Worm (Caenorhabditis elegans) whole organism, midembryonic: ENCODE data around the gene tkt-1.

Experiments used
- T22C8.4 ChIP-seq: fragments of 200-800 bp; sonication (Bioruptor generic); IDR thresholded peaks from 2 replicates; pipeline ENCODE4 v1.3.6; 2022; ENCODE audit warnings: missing genetic modification characterization, missing compliant biosample characterization
- cog-1 ChIP-seq: sonication (generic microtip); optimal IDR thresholded peaks from 2 replicates; lab custom pipeline; 2016; ENCODE audit warnings: missing genetic modification characterization, missing compliant biosample characterization
- flt-1 ChIP-seq: fragments of 200-800 bp; sonication (Bioruptor generic); IDR thresholded peaks from 2 replicates; pipeline ENCODE4 v1.3.6; 2022; ENCODE audit warnings: missing genetic modification characterization, missing compliant biosample characterization
- klf-2 ChIP-seq: fragments of 200-800 bp; sonication (Bioruptor generic); conservative IDR thresholded peaks from 2 replicates; pipeline ENCODE4 v1.3.6; 2022; ENCODE audit warnings: missing genetic modification reagents, missing genetic modification characterization, missing compliant biosample characterization
- med-1 ChIP-seq: sonication (generic microtip); optimal IDR thresholded peaks from 2 replicates; lab custom pipeline; 2017; ENCODE audit warnings: missing genetic modification characterization, mild to moderate bottlenecking, missing compliant biosample characterization, antibody characterized with exemption, missing genetic modification reagents; ENCODE audit not compliant: insufficient read depth
- ref-1 ChIP-seq: fragments of 200-800 bp; sonication (Bioruptor generic); conservative IDR thresholded peaks from 2 replicates; pipeline ENCODE4 v1.3.6; 2022; ENCODE audit warnings: missing genetic modification reagents, missing genetic modification characterization, missing compliant biosample characterization
- tab-1 ChIP-seq: fragments of 200-800 bp; sonication (Bioruptor generic); IDR thresholded peaks from 2 replicates; pipeline ENCODE4 v1.3.6; 2022; ENCODE audit warnings: missing genetic modification characterization, missing compliant biosample characterization
- ztf-23 ChIP-seq: fragments of 200-800 bp; sonication (Bioruptor generic); IDR thresholded peaks from 2 replicates; pipeline ENCODE4 v1.3.6; 2022; ENCODE audit warnings: missing genetic modification reagents, missing genetic modification characterization, missing compliant biosample characterization
- ztf-29 ChIP-seq: fragments of 200-800 bp; sonication (Bioruptor generic); IDR thresholded peaks from 2 replicates; pipeline ENCODE4 v1.3.6; 2022; ENCODE audit warnings: missing genetic modification reagents, missing genetic modification characterization, missing compliant biosample characterization

The tkt-1 gene

DNA sequence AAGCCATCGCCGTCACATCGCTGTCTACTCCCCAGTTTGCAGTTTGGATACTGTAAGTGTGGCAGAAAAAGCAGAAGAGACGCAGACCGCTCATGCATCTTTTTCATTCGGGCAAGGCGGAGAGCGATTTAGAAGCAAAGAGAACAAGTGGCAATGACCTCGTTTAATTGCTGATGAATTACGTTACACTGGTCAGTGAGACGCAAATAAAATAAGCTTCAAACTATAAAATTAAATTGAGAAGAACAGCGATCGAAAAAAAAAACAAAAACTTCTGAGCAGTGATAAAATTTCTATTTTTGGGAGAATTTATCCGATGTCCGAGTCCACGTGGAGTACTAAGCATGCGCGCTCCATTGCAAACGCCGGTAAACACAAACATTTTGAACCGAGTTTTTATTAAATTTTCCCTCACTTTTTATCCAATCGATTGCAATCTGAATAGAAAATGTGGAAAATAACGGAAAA lies 21.3 kb upstream of the tkt-1 start, which contains the start of gene C24F3.2:
Gene C24F3.2, plus strand, starts transcription at position 418 of the 468 bp plus-strand sequence.
- TF ChIP-seq ztf-29 (0 out of 2 replicates have a peak, but pooled peaks have one; percentile 44), klf-2 (no peak), cog-1 (tag; lab: Kevin White, UChicago) (peak; percentile 58)

DNA sequence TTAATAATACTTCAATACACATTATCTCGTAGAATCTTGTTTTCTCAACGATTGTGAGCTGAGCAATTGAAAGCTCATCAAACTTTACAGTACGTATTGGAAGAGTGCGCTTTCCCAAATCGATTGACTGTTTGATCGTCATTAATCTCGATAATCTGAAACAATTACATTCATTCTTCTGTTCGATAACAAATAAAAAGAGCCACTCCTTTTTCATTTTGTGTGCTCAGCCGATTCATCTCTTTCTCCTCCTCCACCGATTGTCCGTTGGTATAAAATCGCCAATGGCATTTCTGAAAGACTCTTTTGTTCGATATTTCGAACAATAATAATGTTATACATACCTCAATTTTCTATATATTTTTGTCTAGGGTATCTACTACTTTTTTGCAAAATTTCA lies 19.7 kb upstream of the tkt-1 start, which contains the start of gene nas-12:
Gene nas-12, plus strand, starts transcription at position 301 of the 400 bp plus-strand sequence.
- TF ChIP-seq T22C8.4 (GFP tag; lab: Robert Waterston, UW) (no peak), klf-2 (no peak), ztf-29 (no peak), ztf-23 (GFP tag; lab: Robert Waterston, UW) (no peak), tab-1 (GFP tag; lab: Robert Waterston, UW) (no peak), cog-1 (tag; lab: Kevin White, UChicago) (no peak), ref-1 (no peak), med-1 (no peak), flt-1 (GFP tag; lab: Robert Waterston, UW) (no peak)

DNA sequence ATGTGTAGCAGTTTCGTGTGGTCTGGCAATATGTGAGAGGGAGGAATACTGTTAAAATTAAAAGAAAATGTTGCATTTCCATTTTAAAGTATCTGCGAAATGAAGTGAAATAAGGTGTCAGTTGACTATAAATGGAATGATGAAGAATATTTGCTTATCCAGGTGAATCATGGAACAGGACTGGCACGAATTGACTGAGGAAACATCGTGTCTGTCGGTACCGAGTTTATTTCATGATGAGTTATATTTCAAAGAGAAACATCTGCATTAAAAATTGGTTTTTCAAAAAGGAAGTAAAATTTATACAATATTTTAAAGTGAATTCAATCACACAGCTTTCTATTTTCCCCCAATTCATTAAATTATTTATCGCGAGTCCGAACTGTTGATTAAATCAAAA lies 15.9 kb upstream of the tkt-1 start, which contains the start of gene F01G10.6:
Gene F01G10.6, minus strand, starts transcription at position 101 of the 400 bp plus-strand sequence.
- TF ChIP-seq ztf-29 (no peak), med-1 (no peak), flt-1 (GFP tag; lab: Robert Waterston, UW) (no peak), T22C8.4 (GFP tag; lab: Robert Waterston, UW) (no peak)

DNA sequence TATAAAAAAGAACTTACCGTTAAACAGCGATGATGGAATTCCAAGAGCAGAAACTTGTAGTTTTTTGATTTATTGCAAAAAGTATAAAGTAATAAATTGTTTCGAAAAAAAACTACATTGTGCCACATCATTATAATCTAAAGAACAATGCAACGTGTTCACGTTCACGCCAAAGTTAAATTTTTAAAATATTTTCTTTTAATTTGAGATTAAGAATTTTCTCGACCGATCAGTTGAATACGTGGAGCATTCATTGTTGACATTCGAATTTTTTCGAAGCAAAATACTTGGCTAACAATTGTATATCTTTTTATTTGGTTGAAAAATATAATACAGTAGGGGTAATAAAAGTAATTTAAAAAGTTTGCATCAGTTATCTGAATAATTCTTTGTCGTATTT lies 12.4 kb upstream of the tkt-1 start, which contains the start of gene F01G10.5:
Gene F01G10.5, minus strand, starts transcription at position 101 of the 400 bp plus-strand sequence.
- TF ChIP-seq ztf-29: no peak
- TF ChIP-seq ref-1: no peak
- TF ChIP-seq tab-1 (GFP tag; lab: Robert Waterston, UW): no peak
- TF ChIP-seq klf-2: no peak
- no peak for TF ChIP-seq T22C8.4 (GFP tag; lab: Robert Waterston, UW)
- TF ChIP-seq ztf-23 (GFP tag; lab: Robert Waterston, UW): no peak
- no peak for TF ChIP-seq cog-1 (tag; lab: Kevin White, UChicago)
- TF ChIP-seq med-1: no peak
- no peak for TF ChIP-seq flt-1 (GFP tag; lab: Robert Waterston, UW)

DNA sequence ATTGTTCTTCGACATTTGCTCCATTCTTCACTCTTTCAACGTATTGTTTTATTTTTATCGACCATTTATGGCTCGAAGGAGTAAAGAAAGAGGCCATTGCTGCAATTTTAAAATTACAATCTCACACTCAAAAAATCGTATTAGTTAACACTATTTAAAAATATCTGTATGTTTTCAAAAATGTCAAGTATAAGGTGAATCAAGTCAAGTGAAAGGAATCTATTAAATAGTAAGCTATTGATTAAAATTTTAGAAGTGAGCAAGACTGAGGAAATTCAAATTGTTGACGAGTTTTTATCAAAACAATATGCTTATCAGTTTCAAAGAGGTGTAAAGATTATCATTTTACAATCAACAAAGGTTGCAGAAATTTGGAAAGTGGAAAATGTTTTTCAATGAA lies 11.0 kb upstream of the tkt-1 start, which contains the start of gene F01G10.4:
Gene F01G10.4, minus strand, starts transcription at position 101 of the 400 bp plus-strand sequence.
- TF ChIP-seq tab-1 (GFP tag; lab: Robert Waterston, UW) (no peak), ref-1 (no peak), T22C8.4 (GFP tag; lab: Robert Waterston, UW) (no peak), med-1 (no peak), flt-1 (GFP tag; lab: Robert Waterston, UW) (no peak)

ce11 chrIV:10235279-10235829 lies 8.1 kb upstream of the tkt-1 start, which contains the start of gene ech-9:
TSS of gene ech-9 (minus strand) at chrIV:10235329.
- TF ChIP-seq ztf-29 (no peak), tab-1 (GFP tag; lab: Robert Waterston, UW) (no peak), T22C8.4 (GFP tag; lab: Robert Waterston, UW) (no peak), ref-1 (no peak), klf-2 (no peak), cog-1 (tag; lab: Kevin White, UChicago) (no peak), ztf-23 (GFP tag; lab: Robert Waterston, UW) (no peak), flt-1 (GFP tag; lab: Robert Waterston, UW) (no peak), med-1 (no peak)

DNA sequence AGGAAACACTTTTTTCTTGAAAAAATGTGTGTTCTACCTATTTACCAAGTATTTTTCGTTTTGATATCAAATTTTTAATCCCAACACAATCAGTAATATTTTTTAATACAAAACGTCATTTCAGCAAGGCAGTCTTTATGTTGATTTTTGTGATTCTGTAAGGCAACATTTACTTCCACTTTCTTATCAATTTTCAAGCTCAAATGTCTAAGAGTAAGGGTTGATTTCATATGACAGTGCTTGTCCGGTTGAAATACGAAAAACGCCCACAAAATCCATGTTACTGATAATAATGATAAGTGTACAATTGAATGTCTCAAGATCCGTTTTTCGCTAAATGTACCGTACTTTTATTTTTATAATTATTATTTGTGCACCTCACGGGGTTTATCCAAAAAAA lies 7.3 kb upstream of the tkt-1 start:
- TF ChIP-seq klf-2 (no peak), T22C8.4 (GFP tag; lab: Robert Waterston, UW) (no peak)

DNA sequence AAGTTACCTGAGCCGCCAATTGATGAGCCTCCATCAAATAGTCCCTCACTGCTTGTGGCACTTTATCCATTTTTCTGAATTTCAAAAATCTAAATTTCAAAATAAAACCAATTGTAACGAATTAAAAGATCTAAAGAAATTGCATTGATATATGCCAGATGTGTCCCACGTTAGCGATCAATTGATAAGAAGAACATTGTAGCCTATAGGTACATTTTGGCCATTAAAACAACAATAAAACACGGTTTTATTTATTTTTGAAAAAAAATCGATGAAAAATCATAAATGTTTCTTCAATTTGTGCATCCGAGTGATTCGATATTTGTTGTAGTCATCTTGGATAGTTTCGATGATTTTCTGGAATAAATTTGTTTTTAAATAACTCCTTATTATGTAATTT lies 4.4 kb upstream of the tkt-1 start, which contains the start of gene ech-8:
Gene ech-8, minus strand, starts transcription at position 132 of the 400 bp plus-strand sequence.
- no peak for TF ChIP-seq ztf-29
- TF ChIP-seq cog-1 (tag; lab: Kevin White, UChicago): no peak
- no peak for TF ChIP-seq ref-1
- TF ChIP-seq klf-2: no peak
- no peak for TF ChIP-seq tab-1 (GFP tag; lab: Robert Waterston, UW)
- no peak for TF ChIP-seq ztf-23 (GFP tag; lab: Robert Waterston, UW)
- TF ChIP-seq med-1: no peak
- no peak for TF ChIP-seq T22C8.4 (GFP tag; lab: Robert Waterston, UW)
- no peak for TF ChIP-seq flt-1 (GFP tag; lab: Robert Waterston, UW)

- TF ChIP-seq ztf-29: no peak
- TF ChIP-seq tab-1 (GFP tag; lab: Robert Waterston, UW): no peak
- TF ChIP-seq ztf-23 (GFP tag; lab: Robert Waterston, UW): no peak
- no peak for TF ChIP-seq med-1
These were observed 1.8 kb upstream of the tkt-1 start, which contains the start of gene lipl-7 for ce11 chrIV:10241659-10242058. TSS of gene lipl-7 (minus strand) at chrIV:10241823.

DNA sequence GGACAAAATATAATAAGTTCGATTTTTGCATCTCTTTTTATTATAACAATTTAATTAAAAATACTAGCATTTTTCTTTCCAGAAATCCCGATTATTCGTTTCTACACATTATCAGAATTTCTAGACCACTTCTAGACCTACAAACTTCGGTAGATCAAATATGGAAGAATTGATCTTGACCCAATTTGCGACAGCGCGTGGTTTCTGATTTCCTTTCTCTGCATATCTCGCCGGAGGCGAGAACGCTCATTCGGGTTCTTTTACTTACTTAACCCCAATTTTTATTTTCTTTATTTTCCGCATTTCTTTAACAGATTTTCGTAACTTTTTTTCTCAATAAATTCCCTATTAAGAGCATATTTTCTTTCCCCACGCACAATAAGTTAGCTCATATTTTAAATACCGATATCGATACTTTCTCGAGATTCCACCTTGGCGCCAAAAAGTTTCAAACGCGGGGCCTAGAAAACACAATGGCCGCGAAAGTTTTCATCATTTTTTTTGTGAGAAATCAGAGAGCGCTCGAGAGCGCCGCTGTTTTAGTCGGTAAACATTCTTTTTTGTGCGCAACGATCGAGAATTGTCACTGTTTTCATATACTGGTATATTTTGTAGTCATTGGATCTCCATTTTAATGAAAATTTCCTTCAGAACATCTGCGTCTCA lies 821 bp upstream of the tkt-1 start:
- TF ChIP-seq flt-1 (GFP tag; lab: Robert Waterston, UW): no peak
- TF ChIP-seq ref-1: no peak
- no peak for TF ChIP-seq T22C8.4 (GFP tag; lab: Robert Waterston, UW)
- no peak for TF ChIP-seq tab-1 (GFP tag; lab: Robert Waterston, UW)
- no peak for TF ChIP-seq med-1
- TF ChIP-seq ztf-23 (GFP tag; lab: Robert Waterston, UW): no peak
- TF ChIP-seq klf-2: no peak
- TF ChIP-seq ztf-29: no peak
- TF ChIP-seq cog-1 (tag; lab: Kevin White, UChicago): no peak
